Worm (Caenorhabditis elegans): ENCODE results near the gene srj-13.

- TF ChIP-seq lin-13 (GFP tag; optimal IDR thresholded peaks at IDR 0.05) (no peak), nhr-28 (tag; optimal IDR thresholded peaks at IDR 0.05) (no peak), sox-4 (tag; optimal IDR thresholded peaks at IDR 0.05) (no peak), mef-2 (tag; optimal IDR thresholded peaks at IDR 0.05) (no peak), mdl-1 (tag; optimal IDR thresholded peaks at IDR 0.05) (no peak), nhr-76 (tag; optimal IDR thresholded peaks at IDR 0.05) (no peak), ces-1 (GFP tag; optimal IDR thresholded peaks at IDR 0.05) (no peak), fos-1 (tag; optimal IDR thresholded peaks at IDR 0.05) (no peak), nhr-90 (tag; optimal IDR thresholded peaks at IDR 0.05; ENCODE audit: poor library complexity) (no peak), nhr-47 (tag; optimal IDR thresholded peaks at IDR 0.05) (no peak), nhr-85 (tag) (no peak), ztf-4 (tag; optimal IDR thresholded peaks at IDR 0.05) (no peak), egl-27 (tag; optimal IDR thresholded peaks at IDR 0.05) (no peak)
These were observed 45.3 kb upstream of the srj-13 start, which contains the start of gene C03G6.6 for ce11 chrV:7357132-7357531.

All from whole organism, L1 larva.